Worm (Caenorhabditis elegans) whole organism, L4 larva: ENCODE data around the gene Y113G7B.11.

ENCODE experiments used
- F49E8.2 ChIP-seq: sonication (generic microtip); optimal IDR thresholded peaks from 2 replicates; lab custom pipeline; 2016; ENCODE audit warnings: missing compliant biosample characterization, mild to moderate bottlenecking, missing genetic modification characterization, borderline replicate concordance
- attf-4 ChIP-seq: sonication (generic microtip); optimal IDR thresholded peaks from 3 replicates; lab custom pipeline; 2017; ENCODE audit warnings: missing biosample characterization, missing genetic modification characterization
- daf-12 ChIP-seq: fragments of 150-350 bp; optimal IDR thresholded peaks from 2 replicates; lab custom pipeline; 2014; ENCODE audit warnings: missing biosample characterization, missing genetic modification reagents, missing genetic modification characterization
- fos-1 ChIP-seq: fragments of 150-350 bp; optimal IDR thresholded peaks from 2 replicates; lab custom pipeline; 2014; ENCODE audit warnings: missing biosample characterization, missing genetic modification characterization
- hlh-30 ChIP-seq: sonication (generic microtip); optimal IDR thresholded peaks from 2 replicates; lab custom pipeline; 2017; ENCODE audit warnings: antibody characterized with exemption, mild to moderate bottlenecking, missing genetic modification characterization, missing compliant biosample characterization; ENCODE audit not compliant: insufficient read depth
- jun-1 ChIP-seq: fragments of 150-350 bp; optimal IDR thresholded peaks from 2 replicates; lab custom pipeline; 2014; ENCODE audit warnings: missing biosample characterization, missing genetic modification reagents, missing genetic modification characterization
- php-3 ChIP-seq: fragments of 200-800 bp; sonication (Bioruptor generic); IDR thresholded peaks from 2 replicates; pipeline ENCODE4 v1.3.6; 2022; ENCODE audit warnings: missing genetic modification reagents, missing genetic modification characterization, missing compliant biosample characterization

DNA sequence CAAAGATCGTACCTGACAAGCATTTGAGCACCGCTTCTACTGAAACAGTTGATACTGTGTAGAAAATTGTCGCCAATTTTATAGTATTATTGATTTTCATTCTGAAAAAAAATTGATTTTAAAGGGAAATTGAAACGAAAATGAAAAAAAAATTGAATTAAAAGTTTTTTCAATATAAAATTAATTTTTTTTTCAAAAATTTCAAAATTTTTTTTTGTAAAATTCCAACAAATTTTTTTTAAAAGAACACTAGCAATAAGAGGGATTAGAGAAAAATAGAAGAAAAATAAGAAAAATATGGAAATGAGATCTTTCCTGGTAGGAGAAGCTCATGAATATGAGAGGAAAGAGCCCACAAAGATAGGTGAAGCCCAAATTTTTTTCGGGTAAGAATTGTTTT is at the start of gene Y113G7B.11:
- TF ChIP-seq daf-12 (tag; lab: Kevin White, UChicago) = no peak
- TF ChIP-seq jun-1 (tag; lab: Kevin White, UChicago) = no peak
- TF ChIP-seq php-3 (GFP tag; lab: Robert Waterston, UW) = no peak
- TF ChIP-seq attf-4 (tag; lab: Kevin White, UChicago) = no peak
- TF ChIP-seq hlh-30 (tag; lab: Kevin White, UChicago) = no peak
- no peak for TF ChIP-seq fos-1
- no peak for TF ChIP-seq F49E8.2 (tag; lab: Kevin White, UChicago)
